Worm (Caenorhabditis elegans) whole organism, mixed stage, embryonic: Measurements from ENCODE around the gene Y38H8A.4.
"Not testable (repeated sequence)": the region's sequence is repeated elsewhere in the genome, so short reads cannot be mapped to it uniquely, and the experiment has no call there.

ENCODE experiments used
- M03D4.4 ChIP-seq: sonication (generic microtip); optimal IDR thresholded peaks from 2 replicates; lab custom pipeline; 2017; ENCODE audit warnings: mild to moderate bottlenecking, missing genetic modification characterization, missing compliant biosample characterization
- bed-3 ChIP-seq: fragments of 200-800 bp; sonication (Bioruptor generic); optimal IDR thresholded peaks from 3 replicates; lab custom pipeline; 2018; ENCODE audit warnings: mild to moderate bottlenecking, missing genetic modification characterization, moderate library complexity, missing compliant biosample characterization
- ceh-39 ChIP-seq: fragments of 150-350 bp; optimal IDR thresholded peaks from 2 replicates; lab custom pipeline; 2014; ENCODE audit warnings: missing biosample characterization, missing genetic modification characterization
- ceh-43 ChIP-seq: fragments of 200-800 bp; sonication (Bioruptor generic); optimal IDR thresholded peaks from 2 replicates; lab custom pipeline; 2018; ENCODE audit warnings: mild to moderate bottlenecking, missing genetic modification characterization, moderate library complexity, missing compliant biosample characterization
- ceh-83 ChIP-seq: fragments of 200-800 bp; sonication (Bioruptor generic); optimal IDR thresholded peaks from 2 replicates; lab custom pipeline; 2018; ENCODE audit warnings: mild to moderate bottlenecking, missing genetic modification characterization, missing compliant biosample characterization
- ces-1 ChIP-seq: fragments of 150-350 bp; optimal IDR thresholded peaks from 2 replicates; lab custom pipeline; 2014; ENCODE audit warnings: missing biosample characterization, missing genetic modification reagents, missing genetic modification characterization
- cnd-1 ChIP-seq: fragments of 200-800 bp; sonication (Bioruptor generic); optimal IDR thresholded peaks from 2 replicates; lab custom pipeline; 2018; ENCODE audit warnings: mild to moderate bottlenecking, missing genetic modification characterization, missing compliant biosample characterization
- drap-1 ChIP-seq: fragments of 200-800 bp; sonication (Bioruptor generic); optimal IDR thresholded peaks from 3 replicates; lab custom pipeline; 2018; ENCODE audit warnings: mild to moderate bottlenecking, missing genetic modification characterization, missing compliant biosample characterization
- elt-1 ChIP-seq: sonication (generic microtip); optimal IDR thresholded peaks from 2 replicates; lab custom pipeline; 2017; ENCODE audit warnings: missing genetic modification characterization, mild to moderate bottlenecking, missing compliant biosample characterization, antibody characterized with exemption, moderate library complexity, borderline replicate concordance; ENCODE audit not compliant: insufficient read depth
- flh-1 ChIP-seq: fragments of 200-800 bp; sonication (Bioruptor generic); optimal IDR thresholded peaks from 2 replicates; lab custom pipeline; 2018; ENCODE audit warnings: mild to moderate bottlenecking, missing genetic modification characterization, moderate library complexity, missing compliant biosample characterization
- ham-2 ChIP-seq: fragments of 200-800 bp; sonication (Bioruptor generic); optimal IDR thresholded peaks from 2 replicates; lab custom pipeline; 2018; ENCODE audit warnings: mild to moderate bottlenecking, missing genetic modification characterization, missing compliant biosample characterization
- lin-13 ChIP-seq: fragments of 150-350 bp; optimal IDR thresholded peaks from 2 replicates; lab custom pipeline; 2014; ENCODE audit warnings: missing biosample characterization, missing genetic modification characterization
- mab-5 ChIP-seq: fragments of 150-350 bp; optimal IDR thresholded peaks from 2 replicates; lab custom pipeline; 2014; ENCODE audit warnings: missing biosample characterization, missing genetic modification characterization
- mep-1 ChIP-seq: fragments of 150-350 bp; optimal IDR thresholded peaks from 2 replicates; lab custom pipeline; 2017; ENCODE audit warnings: missing biosample characterization, missing genetic modification reagents, missing genetic modification characterization, inconsistent platforms
- nhr-12 ChIP-seq: fragments of 150-350 bp; optimal IDR thresholded peaks from 2 replicates; lab custom pipeline; 2014; ENCODE audit warnings: missing biosample characterization, missing genetic modification characterization
- nhr-2 ChIP-seq: fragments of 150-350 bp; optimal IDR thresholded peaks from 2 replicates; lab custom pipeline; 2014; ENCODE audit warnings: missing biosample characterization, missing genetic modification characterization
- nhr-237 ChIP-seq: fragments of 150-350 bp; optimal IDR thresholded peaks from 2 replicates; lab custom pipeline; 2014; ENCODE audit warnings: missing biosample characterization, missing genetic modification characterization
- nhr-28 ChIP-seq: fragments of 150-350 bp; optimal IDR thresholded peaks from 2 replicates; lab custom pipeline; 2014; ENCODE audit warnings: missing biosample characterization, missing genetic modification characterization
- nhr-76 ChIP-seq: sonication (generic microtip); optimal IDR thresholded peaks from 2 replicates; lab custom pipeline; 2017; ENCODE audit warnings: missing biosample characterization, missing genetic modification characterization
- pha-4 ChIP-seq: fragments of 150-350 bp; optimal IDR thresholded peaks from 2 replicates; lab custom pipeline; 2018; ENCODE audit warnings: missing biosample characterization, missing genetic modification reagents, missing genetic modification characterization
- snpc-4 ChIP-seq: fragments of 150-350 bp; optimal IDR thresholded peaks from 2 replicates; lab custom pipeline; 2014; ENCODE audit warnings: missing biosample characterization, missing genetic modification characterization
- sptf-1 ChIP-seq: sonication (generic microtip); optimal IDR thresholded peaks from 2 replicates; lab custom pipeline; 2017; ENCODE audit warnings: mild to moderate bottlenecking, missing genetic modification characterization, moderate library complexity, missing compliant biosample characterization
- tbx-8 ChIP-seq: fragments of 200-800 bp; sonication (Bioruptor generic); optimal IDR thresholded peaks from 2 replicates; lab custom pipeline; 2018; ENCODE audit warnings: mild to moderate bottlenecking, missing genetic modification characterization, moderate library complexity, missing compliant biosample characterization
- unc-120 ChIP-seq: sonication (generic microtip); optimal IDR thresholded peaks from 2 replicates; lab custom pipeline; 2017; ENCODE audit warnings: missing genetic modification characterization, missing compliant biosample characterization; ENCODE audit not compliant: poor library complexity, severe bottlenecking
- unc-39 ChIP-seq: fragments of 150-350 bp; optimal IDR thresholded peaks from 2 replicates; lab custom pipeline; 2014; ENCODE audit warnings: missing biosample characterization, missing genetic modification characterization
- unc-62 ChIP-seq: fragments of 150-350 bp; optimal IDR thresholded peaks from 2 replicates; lab custom pipeline; 2014; ENCODE audit warnings: missing biosample characterization, missing genetic modification reagents, missing genetic modification characterization
- zip-8 ChIP-seq: fragments of 150-350 bp; optimal IDR thresholded peaks from 2 replicates; lab custom pipeline; 2014; ENCODE audit warnings: missing biosample characterization, missing genetic modification characterization
- ztf-11 ChIP-seq: fragments of 150-350 bp; optimal IDR thresholded peaks from 2 replicates; lab custom pipeline; 2014; ENCODE audit warnings: missing biosample characterization, missing genetic modification characterization

Gene Y38H8A.4

DNA sequence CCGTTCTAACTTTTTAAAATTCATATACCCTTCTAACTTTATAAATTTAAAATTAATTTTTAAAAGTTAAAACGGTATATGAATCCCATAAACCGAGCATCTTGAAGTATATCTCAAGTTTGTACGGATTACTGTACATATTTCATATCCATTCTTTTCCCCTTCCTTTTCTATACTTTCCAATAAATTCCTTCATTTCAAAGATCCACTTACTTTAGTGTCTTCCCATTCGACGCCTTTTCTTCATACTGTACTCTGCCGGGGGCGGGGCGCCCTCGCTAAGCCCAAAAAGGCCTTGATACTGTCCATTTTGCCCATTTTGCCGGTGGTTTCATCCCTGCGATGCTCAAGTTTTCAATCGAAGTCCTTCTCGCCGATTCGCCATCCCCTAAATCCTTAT, 6.4 kb downstream of the Y38H8A.4 start, which contains the start of gene fezf-1:
Gene fezf-1, plus strand, starts transcription at position 301 of the 400 bp plus-strand sequence.
- no peak for TF ChIP-seq nhr-2 (tag; lab: Kevin White, UChicago)
- TF ChIP-seq cnd-1 (tag; lab: Kevin White, UChicago) = no peak
- no peak for TF ChIP-seq flh-1 (GFP tag; lab: Kevin White, UChicago)
- TF ChIP-seq lin-13 = no peak
- no peak for TF ChIP-seq snpc-4
- TF ChIP-seq nhr-28 (tag; lab: Kevin White, UChicago) = no peak
- TF ChIP-seq pha-4 (tag; lab: Kevin White, UChicago) = no peak

DNA sequence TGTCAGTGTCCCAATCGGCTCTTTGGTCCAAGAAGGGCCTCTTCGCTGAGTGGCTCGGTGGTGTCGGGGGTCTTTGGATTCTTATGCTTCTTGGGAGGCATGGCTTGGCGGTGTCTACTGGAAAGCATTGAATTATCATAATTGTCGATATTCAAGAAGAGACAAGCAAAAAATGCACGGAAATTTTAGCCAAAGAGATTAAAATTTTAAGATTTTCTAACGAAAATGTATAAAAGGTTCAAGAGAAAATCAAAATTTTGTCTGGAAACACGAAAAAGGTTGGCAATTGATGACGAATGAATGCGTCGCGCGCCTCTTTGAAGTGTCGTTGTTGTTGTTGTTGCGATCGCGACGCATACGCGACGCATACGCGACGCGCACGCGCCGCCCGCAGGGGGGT, 11.3 kb downstream of the Y38H8A.4 start, which contains the start of gene Y38H8A.12:
Gene Y38H8A.12, minus strand, starts transcription at position 101 of the 400 bp plus-strand sequence.
- TF ChIP-seq zip-8 (no peak), unc-62 (GFP tag; lab: Kevin White, UChicago) (no peak), ham-2 (GFP tag; lab: Kevin White, UChicago) (no peak), drap-1 (GFP tag; lab: Kevin White, UChicago) (no peak), ceh-43 (GFP tag; lab: Kevin White, UChicago) (no peak), sptf-1 (no peak), mep-1 (tag; lab: Kevin White, UChicago) (no peak), nhr-76 (no peak), ces-1 (GFP tag; lab: Kevin White, UChicago) (no peak), mab-5 (tag; lab: Kevin White, UChicago) (no peak), ceh-83 (GFP tag; lab: Kevin White, UChicago) (no peak)
- TF ChIP-seq, all 35 proteins: peak for 0

DNA sequence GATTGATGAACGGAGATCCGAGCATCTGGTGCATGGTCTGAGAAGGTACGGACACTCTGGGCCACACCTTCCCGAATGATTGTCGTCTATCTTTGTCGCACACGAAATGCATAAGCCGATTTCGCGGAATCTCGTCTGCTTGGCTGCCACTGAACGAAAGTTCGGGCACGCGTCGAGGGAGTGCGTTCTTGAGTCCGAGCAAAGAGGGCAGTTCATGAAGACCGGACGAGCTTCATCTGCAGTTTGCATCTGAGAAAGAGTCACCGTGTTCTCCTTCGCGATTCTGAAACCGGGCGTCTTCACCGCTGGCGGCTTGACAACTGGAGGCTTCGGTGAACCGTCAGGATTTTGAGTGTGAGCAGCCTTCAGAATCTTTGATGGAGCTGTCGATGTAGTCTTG, 13.9 kb downstream of the Y38H8A.4 start:
- TF ChIP-seq nhr-12 (no peak), ham-2 (GFP tag; lab: Kevin White, UChicago) (no peak), nhr-28 (tag; lab: Kevin White, UChicago) (no peak), M03D4.4 (tag; lab: Kevin White, UChicago) (no peak)
- TF ChIP-seq, all 35 proteins: peak for 0

DNA sequence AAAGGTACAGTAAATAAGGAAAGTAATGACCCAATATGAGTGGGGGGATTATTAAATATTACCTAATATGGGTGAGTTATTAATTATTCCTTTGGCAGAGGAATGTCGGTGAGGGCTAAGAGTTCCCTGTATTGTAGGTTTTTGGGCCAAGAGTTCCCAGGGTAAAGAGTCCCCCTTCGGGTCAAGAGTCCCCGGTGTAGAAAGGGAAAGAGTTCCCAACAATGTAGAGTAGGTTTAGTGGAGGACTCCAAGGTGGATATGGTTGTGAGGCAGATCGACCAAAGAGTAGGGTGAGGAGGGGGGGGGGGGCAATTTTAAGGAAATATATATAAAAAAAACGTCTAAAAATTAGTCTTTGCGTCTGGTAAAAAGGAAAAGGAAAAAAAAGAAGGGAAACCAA, 15.3 kb downstream of the Y38H8A.4 start:
- TF ChIP-seq tbx-8 (GFP tag; lab: Kevin White, UChicago) = no peak
- TF ChIP-seq ham-2 (GFP tag; lab: Kevin White, UChicago) = no peak
- TF ChIP-seq nhr-76 = no peak
- no peak for TF ChIP-seq nhr-28 (tag; lab: Kevin White, UChicago)
- TF ChIP-seq lin-13 = no peak
- TF ChIP-seq unc-120 (tag; lab: Kevin White, UChicago) = no peak
- no peak for TF ChIP-seq ces-1 (GFP tag; lab: Kevin White, UChicago)
- no peak for TF ChIP-seq snpc-4
- no peak for TF ChIP-seq ceh-43 (GFP tag; lab: Kevin White, UChicago)
- no peak for TF ChIP-seq elt-1 (tag; lab: Kevin White, UChicago)
- no peak for TF ChIP-seq ztf-11 (tag; lab: Kevin White, UChicago)
- TF ChIP-seq, all 35 proteins: peak for 0

DNA sequence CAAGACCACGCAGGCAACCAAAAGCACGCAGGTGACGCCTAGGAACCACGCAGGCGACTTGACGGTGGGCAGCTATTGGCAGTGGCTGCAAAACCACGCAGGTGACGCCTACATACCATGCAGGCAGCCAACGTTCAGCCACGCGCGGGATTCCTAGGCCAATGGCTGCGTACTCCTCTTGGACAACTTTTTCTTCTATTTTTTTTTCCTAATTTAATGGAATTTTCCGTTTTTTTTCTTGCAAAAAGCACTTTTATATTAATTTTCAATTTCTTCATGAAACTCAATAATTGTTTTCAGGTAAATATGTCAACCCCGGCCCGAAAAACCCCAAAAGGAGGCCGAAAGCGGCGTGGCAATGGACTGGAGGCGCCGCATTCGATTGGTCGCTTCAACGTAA, 17.0 kb downstream of the Y38H8A.4 start, which contains the start of gene Y38H8A.7:
Gene Y38H8A.7, plus strand, starts transcription at position 301 of the 400 bp plus-strand sequence.
- not testable (repeated sequence) for TF ChIP-seq elt-1 (tag; lab: Kevin White, UChicago); lin-13; M03D4.4 (tag; lab: Kevin White, UChicago)

DNA sequence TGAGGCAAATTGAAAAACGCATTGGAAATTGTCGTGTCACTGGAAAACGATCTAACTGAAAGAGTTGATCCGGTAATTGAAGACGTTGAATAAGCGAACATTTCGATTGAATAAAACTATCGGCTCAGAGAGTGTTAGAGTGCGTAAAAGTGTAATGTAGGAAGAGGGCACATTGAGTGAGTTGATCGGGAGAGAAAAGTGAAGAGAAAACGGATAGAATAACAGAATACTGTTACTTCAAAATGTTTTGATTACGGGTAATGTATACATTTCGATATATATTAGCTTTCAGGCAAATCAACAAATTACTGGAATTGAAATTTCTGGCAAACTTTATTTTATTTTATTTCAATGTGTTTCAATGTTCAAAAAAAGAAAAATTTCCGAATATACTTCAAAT, 17.5 kb downstream of the Y38H8A.4 start, which contains the start of gene uso-1:
Gene uso-1, minus strand, starts transcription at position 101 of the 400 bp plus-strand sequence.
- no peak for TF ChIP-seq ztf-11 (tag; lab: Kevin White, UChicago)
- no peak for TF ChIP-seq mep-1 (tag; lab: Kevin White, UChicago)
- no peak for TF ChIP-seq snpc-4
- TF ChIP-seq lin-13 = no peak
- no peak for TF ChIP-seq nhr-237
- TF ChIP-seq ceh-39 (tag; lab: Kevin White, UChicago) = no peak
- TF ChIP-seq ham-2 (GFP tag; lab: Kevin White, UChicago) = no peak
- no peak for TF ChIP-seq unc-39
- TF ChIP-seq sptf-1 = no peak
- TF ChIP-seq bed-3 (GFP tag; lab: Kevin White, UChicago) = no peak
- no peak for TF ChIP-seq unc-120 (tag; lab: Kevin White, UChicago)
- no peak for TF ChIP-seq pha-4 (tag; lab: Kevin White, UChicago)
